Fruit fly (Drosophila melanogaster): Measurements from ENCODE around the gene smog.

The smog gene

dm6 chr2L:4810044-4810609 is 42.5 kb upstream of the smog start (continued):
- TF ChIP-seq H2.0 (GFP tag; IDR thresholded peaks at IDR 0.05) (peak; percentile 23; the same call in 1 of the 2 replicates), B-H1 (GFP tag; IDR thresholded peaks at IDR 0.05) (no peak), gcm2 (GFP tag; optimal IDR thresholded peaks at IDR 0.05) (no peak), CG30403 (GFP tag; optimal IDR thresholded peaks at IDR 0.05) (peak; percentile 52), CG3726 (GFP tag; IDR thresholded peaks at IDR 0.05) (no peak), CG16813 (GFP tag; IDR thresholded peaks at IDR 0.05; ENCODE audit: partially characterized antibody) (0 out of 3 replicates have a peak, but pooled peaks have one; percentile 46), CG7839 (tag; optimal IDR thresholded peaks at IDR 0.05) (peak; percentile 53), CG14667 (GFP tag; IDR thresholded peaks at IDR 0.05) (no peak), CG12104 (GFP tag; optimal IDR thresholded peaks at IDR 0.05) (no peak), jumu (GFP tag; optimal IDR thresholded peaks at IDR 0.05) (peak; percentile 1), maf-S (GFP tag; optimal IDR thresholded peaks at IDR 0.05) (no peak), CG2202 (tag; optimal IDR thresholded peaks at IDR 0.05) (peak; percentile 10), unc-4 (GFP tag; IDR thresholded peaks at IDR 0.05; ENCODE audit: partially characterized antibody) (0 out of 2 replicates have a peak, but pooled peaks have one; percentile 52), ac (GFP tag; optimal IDR thresholded peaks at IDR 0.05) (no peak), cg (GFP tag; optimal IDR thresholded peaks at IDR 0.05) (peak; percentile 60), CG8388 (GFP tag; optimal IDR thresholded peaks at IDR 0.05) (peak; percentile 40), tll (GFP tag; optimal IDR thresholded peaks at IDR 0.05) (no peak), Fer2 (tag; optimal IDR thresholded peaks at IDR 0.05) (no peak), Mad (GFP tag; optimal IDR thresholded peaks at IDR 0.05) (peak; percentile 48), CG8478 (optimal IDR thresholded peaks at IDR 0.05) (peak; percentile 65), lmd (GFP tag; IDR thresholded peaks at IDR 0.05) (no peak; the same call in 1 of the 2 replicates), fd102C (GFP tag; optimal IDR thresholded peaks at IDR 0.05) (no peak), CG1529 (GFP tag; optimal IDR thresholded peaks at IDR 0.05) (no peak), bcd (GFP tag; optimal IDR thresholded peaks at IDR 0.05) (peak; percentile 4), CG32767 (GFP tag; IDR thresholded peaks at IDR 0.05) (peak; percentile 53; the same call in 1 of the 2 replicates), Deaf1 (tag; optimal IDR thresholded peaks at IDR 0.05) (peak; percentile 54), CG14014 (GFP tag; IDR thresholded peaks at IDR 0.05) (peak; percentile 50; the same call in 1 of the 2 replicates), Hmr (GFP tag; optimal IDR thresholded peaks at IDR 0.05) (peak; percentile 95), CG17186 (GFP tag; optimal IDR thresholded peaks at IDR 0.05) (no peak), Nf-YC (tag; optimal IDR thresholded peaks at IDR 0.05) (peak; percentile 98), vfl (GFP tag; optimal IDR thresholded peaks at IDR 0.05) (peak; percentile 56), Abd-B (GFP tag; optimal IDR thresholded peaks at IDR 0.05) (no peak), Blimp-1 (GFP tag; optimal IDR thresholded peaks at IDR 0.05) (peak; percentile 52), knrl (GFP tag; IDR thresholded peaks at IDR 0.05; ENCODE audit: partially characterized antibody) (peak; percentile 38; the same call in 1 of the 3 replicates), Scr (GFP tag; IDR thresholded peaks at IDR 0.05; ENCODE audit: partially characterized antibody) (peak; percentile 51), CG17912 (GFP tag; optimal IDR thresholded peaks at IDR 0.05) (peak; percentile 79), CG30431 (GFP tag; optimal IDR thresholded peaks at IDR 0.05) (no peak), Med (GFP tag) (peak; percentile 90), ind (GFP tag; optimal IDR thresholded peaks at IDR 0.05) (no peak), dan (GFP tag; IDR thresholded peaks at IDR 0.05) (no peak), gsb (GFP tag; IDR thresholded peaks at IDR 0.05) (no peak), schlank (tag; optimal IDR thresholded peaks at IDR 0.05) (no peak), dmrt11E (tag; optimal IDR thresholded peaks at IDR 0.05) (peak; percentile 46), CG42726 (GFP tag; IDR thresholded peaks at IDR 0.05; ENCODE audit: partially characterized antibody) (peak; percentile 74), CG10366 (GFP tag; IDR thresholded peaks at IDR 0.05) (peak; percentile 13; the same call in 1 of the 2 replicates), ranshi (GFP tag; IDR thresholded peaks at IDR 0.05) (peak; percentile 42; the same call in 1 of the 2 replicates), CG4854 (GFP tag; optimal IDR thresholded peaks at IDR 0.05) (peak; percentile 32), CG7987 (GFP tag; optimal IDR thresholded peaks at IDR 0.05) (peak; percentile 55), CG8359 (GFP tag; optimal IDR thresholded peaks at IDR 0.05; ENCODE audit: borderline replicate concordance) (no peak)
